Fruit fly (Drosophila melanogaster): ENCODE data around the gene CG15385.

CG15385 gene

DNA sequence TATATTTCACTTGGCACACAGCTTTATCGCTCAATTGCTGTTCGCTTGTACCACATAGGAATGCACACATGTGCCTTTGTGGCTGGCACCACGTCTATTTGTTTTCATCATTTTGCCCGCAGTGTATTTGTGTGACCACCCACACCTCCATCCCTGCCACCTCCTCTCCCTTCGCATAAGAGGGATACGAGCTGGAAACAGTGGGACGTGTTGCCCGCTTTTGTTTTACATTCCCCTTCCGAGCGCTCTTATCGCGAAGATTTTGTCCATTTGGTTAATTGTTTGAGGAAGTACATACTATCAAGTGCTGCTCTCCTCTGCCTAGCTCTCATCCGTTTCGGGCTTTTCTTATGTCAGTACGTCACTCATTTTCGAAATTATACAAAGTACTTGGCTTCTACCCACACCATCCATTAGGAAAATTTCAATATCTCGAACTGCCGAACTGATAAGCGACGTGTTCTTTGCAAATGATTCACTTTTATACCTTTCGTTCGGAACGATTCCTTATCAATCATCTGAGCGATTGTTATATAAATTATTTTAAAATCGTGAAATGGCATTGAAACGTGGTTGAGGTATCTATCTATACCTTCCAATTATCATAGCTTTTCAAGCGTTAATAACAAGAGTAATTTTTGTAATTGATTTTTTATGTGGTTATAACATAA, 15.9 kb upstream of the CG15385 start:
- TF ChIP-seq Rx (GFP tag; IDR thresholded peaks at IDR 0.05) (no peak), corto (GFP tag; optimal IDR thresholded peaks at IDR 0.05) (peak; percentile 9), ash1 (GFP tag; optimal IDR thresholded peaks at IDR 0.05) (no peak), sug (tag; optimal IDR thresholded peaks at IDR 0.05) (peak; percentile 13), Dbx (GFP tag; IDR thresholded peaks at IDR 0.05) (0 out of 3 replicates have a peak, but pooled peaks have one; percentile 22), C15 (GFP tag; IDR thresholded peaks at IDR 0.05) (no peak), grn (GFP tag; optimal IDR thresholded peaks at IDR 0.05) (peak; percentile 71), Med (GFP tag) (peak; percentile 74), lbe (GFP tag; optimal IDR thresholded peaks at IDR 0.05) (peak; percentile 10), lab (GFP tag; optimal IDR thresholded peaks at IDR 0.05) (peak; percentile 29), Mrtf (GFP tag; IDR thresholded peaks at IDR 0.05) (0 out of 3 replicates have a peak, but pooled peaks have one; percentile 26), CG9932 (GFP tag; IDR thresholded peaks at IDR 0.05) (0 out of 2 replicates have a peak, but pooled peaks have one; percentile 10), HLH4C (GFP tag; IDR thresholded peaks at IDR 0.05; ENCODE audit: partially characterized antibody) (0 out of 3 replicates have a peak, but pooled peaks have one; percentile 16), CG4707 (GFP tag; optimal IDR thresholded peaks at IDR 0.05) (peak; percentile 16), zfh1 (GFP tag; IDR thresholded peaks at IDR 0.05) (0 out of 3 replicates have a peak, but pooled peaks have one; percentile 14), pb (GFP tag; optimal IDR thresholded peaks at IDR 0.05) (no peak), CG8290 (GFP tag; optimal IDR thresholded peaks at IDR 0.05) (no peak), CG8290 (tag; optimal IDR thresholded peaks at IDR 0.05) (peak in 1 of 2 experiments; percentile 37), Pdp1 (GFP tag; optimal IDR thresholded peaks at IDR 0.05) (peak in 1 of 2 experiments; percentile 84), CoRest (tag; optimal IDR thresholded peaks at IDR 0.05) (no peak), CG15479 (GFP tag; optimal IDR thresholded peaks at IDR 0.05) (peak; percentile 30), CG2199 (GFP tag; IDR thresholded peaks at IDR 0.05) (peak; percentile 32; the same call in 1 of the 3 replicates), sr (GFP tag; IDR thresholded peaks at IDR 0.05) (peak; percentile 60; the same call in 2 of the 3 replicates), Drgx (GFP tag; IDR thresholded peaks at IDR 0.05) (0 out of 2 replicates have a peak, but pooled peaks have one; percentile 23), ara (GFP tag; IDR thresholded peaks at IDR 0.05) (peak; percentile 18; the same call in 1 of the 2 replicates), Mad (GFP tag; optimal IDR thresholded peaks at IDR 0.05) (no peak), sens (GFP tag) (peak; percentile 52), mirr (GFP tag; optimal IDR thresholded peaks at IDR 0.05) (peak; percentile 57), exex (tag; optimal IDR thresholded peaks at IDR 0.05) (peak; percentile 94), CG34376 (GFP tag; optimal IDR thresholded peaks at IDR 0.05) (peak; percentile 38), sd (tag; optimal IDR thresholded peaks at IDR 0.05) (peak; percentile 34), Meics (GFP tag; optimal IDR thresholded peaks at IDR 0.05) (no peak), crol (GFP tag; IDR thresholded peaks at IDR 0.05) (peak; percentile 87), BtbVII (GFP tag; optimal IDR thresholded peaks at IDR 0.05) (peak; percentile 62)

DNA sequence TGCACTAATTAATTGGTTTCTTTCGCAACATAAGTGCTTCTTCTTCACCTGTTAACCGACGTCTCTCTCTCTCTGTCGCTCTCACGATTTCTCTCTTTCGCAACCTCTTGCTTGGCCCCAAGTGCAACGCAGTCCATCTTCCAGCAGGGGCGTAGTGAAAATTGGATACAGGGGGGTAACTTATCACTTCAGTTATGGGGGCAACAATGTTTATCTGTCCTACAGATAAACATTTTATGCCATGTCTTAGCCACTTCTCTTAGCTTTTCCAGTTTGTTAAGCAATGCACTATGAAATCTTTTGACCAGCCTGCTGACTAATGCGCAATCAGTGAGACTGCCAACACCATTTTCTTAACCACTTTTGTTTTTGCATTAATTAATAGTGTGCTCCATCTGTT, 14.9 kb upstream of the CG15385 start:
- TF ChIP-seq CG2678 (tag; optimal IDR thresholded peaks at IDR 0.05) (peak; percentile 59), jing (GFP tag; optimal IDR thresholded peaks at IDR 0.05) (no peak), dmrt99B (tag; optimal IDR thresholded peaks at IDR 0.05) (peak; percentile 72), MBD-R2 (GFP tag; IDR thresholded peaks at IDR 0.05) (no peak), CG15479 (GFP tag; optimal IDR thresholded peaks at IDR 0.05) (no peak), CG14965 (GFP tag; optimal IDR thresholded peaks at IDR 0.05; ENCODE audit: borderline replicate concordance) (no peak), CG7745 (tag; optimal IDR thresholded peaks at IDR 0.05) (no peak), Kr (GFP tag; optimal IDR thresholded peaks at IDR 0.05) (no peak), CG34422 (GFP tag; IDR thresholded peaks at IDR 0.05) (peak; percentile 49; the same call in 1 of the 3 replicates), HLH3B (GFP tag; IDR thresholded peaks at IDR 0.05) (peak; percentile 64), CG12299 (tag; optimal IDR thresholded peaks at IDR 0.05) (no peak), lov (optimal IDR thresholded peaks at IDR 0.05) (no peak), lov (GFP tag; IDR thresholded peaks at IDR 0.05) (peak; percentile 25; the same call in 1 of the 3 replicates), tgo (GFP tag; IDR thresholded peaks at IDR 0.05) (peak; percentile 52; the same call in 2 of the 3 replicates), CG6175 (GFP tag; IDR thresholded peaks at IDR 0.05) (no peak), grn (GFP tag; optimal IDR thresholded peaks at IDR 0.05) (no peak), ap (GFP tag; IDR thresholded peaks at IDR 0.05) (peak; percentile 54), lola (GFP tag; optimal IDR thresholded peaks at IDR 0.05) (no peak), row (GFP tag; IDR thresholded peaks at IDR 0.05) (peak; percentile 56)
